Fruit fly (Drosophila melanogaster) whole organism, wandering third instar larva: ENCODE results near the gene Nnf1b.

Experiments used
- Abd-B ChIP-seq: fragments of >200 bp; optimal IDR thresholded peaks from 2 replicates; lab custom pipeline; 2017; ENCODE audit warnings: missing biosample characterization, missing genetic modification characterization
- OdsH ChIP-seq: fragments of 200-800 bp; sonication (Bioruptor generic); optimal IDR thresholded peaks from 2 replicates; lab custom pipeline; 2016; ENCODE audit warnings: missing biosample characterization, mild to moderate bottlenecking, missing genetic modification characterization
- dl ChIP-seq, 2 experiments: fragments of 175-275, 200-275 bp in 1 of 2; fragments of 200-275 bp in 1 of 2; sonication (Bioruptor generic); optimal IDR thresholded peaks; lab custom pipeline; 2018; ENCODE audit warnings: mild to moderate bottlenecking in 2 of 2, missing biosample characterization in 2 of 2, missing genetic modification characterization in 2 of 2, moderate library complexity in 2 of 2; ENCODE audit not compliant: partially characterized antibody in 2 of 2, insufficient read depth in 1 of 2
- fru ChIP-seq: fragments of 200-800 bp; sonication (Bioruptor generic); optimal IDR thresholded peaks from 3 replicates; lab custom pipeline; 2016; ENCODE audit warnings: missing biosample characterization, mild to moderate bottlenecking, missing genetic modification characterization
- h ChIP-seq: fragments of 200-800 bp; sonication (Bioruptor generic); optimal IDR thresholded peaks from 3 replicates; lab custom pipeline; 2016; ENCODE audit warnings: missing biosample characterization, mild to moderate bottlenecking, missing genetic modification characterization
- sage ChIP-seq: fragments of 200-800 bp; sonication (Bioruptor generic); optimal IDR thresholded peaks from 2 replicates; lab custom pipeline; 2016; ENCODE audit warnings: missing biosample characterization, mild to moderate bottlenecking, missing genetic modification characterization
- tai ChIP-seq: sonication (Bioruptor generic); optimal IDR thresholded peaks from 2 replicates; lab custom pipeline; 2016; ENCODE audit warnings: missing biosample characterization, missing genetic modification characterization
- usp ChIP-seq: fragments of >200 bp; optimal IDR thresholded peaks from 2 replicates; lab custom pipeline; 2017; ENCODE audit warnings: missing biosample characterization, missing genetic modification characterization

- TF ChIP-seq dl (GFP tag; optimal IDR thresholded peaks at IDR 0.05; lab: Kevin White, UChicago; ENCODE audit: insufficient read depth in 1 of 2, partially characterized antibody in 2 of 2) (peak; percentile 85 to 90), Abd-B (no peak), h (GFP tag; lab: Kevin White, UChicago) (no peak), OdsH (GFP tag; lab: Kevin White, UChicago) (no peak), tai (GFP tag; lab: Kevin White, UChicago) (no peak), sage (GFP tag; lab: Kevin White, UChicago) (no peak), usp (GFP tag; lab: Kevin White, UChicago) (no peak), fru (GFP tag; lab: Kevin White, UChicago) (no peak)
These were observed 16.0 kb downstream of the Nnf1b start for dm6 chr2L:826388-826787.
